Fruit fly (Drosophila melanogaster): ENCODE data around the gene emc.
A peak's percentile ranks its signal among the peaks of the same experiment; 100 is the strongest.

The emc gene

DNA sequence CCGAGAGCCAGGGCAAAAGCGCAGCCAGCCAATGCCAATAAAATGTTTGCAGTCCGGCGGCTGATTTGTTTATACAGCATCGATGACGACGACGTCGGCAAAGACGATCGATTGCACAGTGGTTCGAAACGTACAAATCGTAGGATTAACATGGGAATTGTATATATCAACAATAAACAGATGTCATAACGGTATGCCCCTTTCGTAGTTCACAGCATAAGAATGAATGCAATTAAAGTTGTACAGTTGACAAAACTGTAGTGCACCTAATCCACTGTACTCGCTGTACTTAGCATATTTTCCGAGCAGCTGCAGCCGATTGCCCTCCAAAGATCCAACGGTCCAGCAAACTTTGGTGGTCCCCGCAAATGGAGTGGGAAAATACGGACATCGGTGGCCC is 22.2 kb downstream of the emc start (continued):
- TF ChIP-seq odd (GFP tag; optimal IDR thresholded peaks at IDR 0.05) (peak; percentile 43), CG33213 (GFP tag; optimal IDR thresholded peaks at IDR 0.05) (peak; percentile 41), sna (GFP tag; IDR thresholded peaks at IDR 0.05; ENCODE audit: partially characterized antibody) (no peak), grau (tag; optimal IDR thresholded peaks at IDR 0.05) (peak; percentile 59), Antp (GFP tag; optimal IDR thresholded peaks at IDR 0.05) (peak; percentile 72), Tbp (GFP tag; optimal IDR thresholded peaks at IDR 0.05) (no peak), CoRest (tag; optimal IDR thresholded peaks at IDR 0.05) (peak; percentile 62), lilli (GFP tag; optimal IDR thresholded peaks at IDR 0.05) (peak; percentile 31), CG12659 (GFP tag; optimal IDR thresholded peaks at IDR 0.05) (peak; percentile 55), Gsc (GFP tag; IDR thresholded peaks at IDR 0.05) (peak; percentile 46; the same call in 1 of the 2 replicates), CG3847 (GFP tag; IDR thresholded peaks at IDR 0.05) (peak; percentile 31; the same call in 1 of the 2 replicates), CG17802 (tag; optimal IDR thresholded peaks at IDR 0.05) (peak; percentile 42), dm (GFP tag; optimal IDR thresholded peaks at IDR 0.05) (peak; percentile 25), nom (GFP tag; optimal IDR thresholded peaks at IDR 0.05) (no peak), ERR (GFP tag; optimal IDR thresholded peaks at IDR 0.05) (peak; percentile 13), CG32767 (GFP tag; IDR thresholded peaks at IDR 0.05) (peak; percentile 56; the same call in 1 of the 2 replicates), CG9727 (GFP tag; optimal IDR thresholded peaks at IDR 0.05) (peak; percentile 45), B-H1 (GFP tag; IDR thresholded peaks at IDR 0.05) (peak; percentile 67), tna (GFP tag; IDR thresholded peaks at IDR 0.05; ENCODE audit: partially characterized antibody) (no peak), CG43689 (GFP tag; IDR thresholded peaks at IDR 0.05) (no peak), CG9932 (GFP tag; IDR thresholded peaks at IDR 0.05) (no peak), CG3163 (GFP tag; optimal IDR thresholded peaks at IDR 0.05) (no peak), fd64A (GFP tag; optimal IDR thresholded peaks at IDR 0.05) (peak; percentile 3), CG8359 (GFP tag; optimal IDR thresholded peaks at IDR 0.05; ENCODE audit: borderline replicate concordance) (peak; percentile 31), Lim3 (GFP tag; IDR thresholded peaks at IDR 0.05) (no peak), vnd (GFP tag; IDR thresholded peaks at IDR 0.05; ENCODE audit: partially characterized antibody) (no peak), gem (tag; optimal IDR thresholded peaks at IDR 0.05) (peak; percentile 82), yki (optimal IDR thresholded peaks at IDR 0.05) (no peak), pfk (GFP tag; optimal IDR thresholded peaks at IDR 0.05) (no peak), nerfin-1 (tag; optimal IDR thresholded peaks at IDR 0.05) (peak; percentile 47), CG15479 (GFP tag; optimal IDR thresholded peaks at IDR 0.05) (no peak), Rfx (GFP tag; IDR thresholded peaks at IDR 0.05) (peak; percentile 70), tap (tag; optimal IDR thresholded peaks at IDR 0.05) (peak; percentile 67), sc (optimal IDR thresholded peaks at IDR 0.05) (no peak), sc (GFP tag; optimal IDR thresholded peaks at IDR 0.05) (peak; percentile 32), esg (GFP tag; conservative IDR thresholded peaks at IDR 0.05) (peak; percentile 45; the same call in 1 of the 2 replicates), Xbp1 (GFP tag; optimal IDR thresholded peaks at IDR 0.05) (peak; percentile 64), CG3726 (GFP tag; IDR thresholded peaks at IDR 0.05) (no peak), chn (GFP tag; optimal IDR thresholded peaks at IDR 0.05) (peak; percentile 51), nmo (GFP tag; optimal IDR thresholded peaks at IDR 0.05) (peak; percentile 70), CG11504 (tag; optimal IDR thresholded peaks at IDR 0.05) (peak; percentile 81), CG11398 (GFP tag; optimal IDR thresholded peaks at IDR 0.05) (peak; percentile 40), emc (GFP tag; optimal IDR thresholded peaks at IDR 0.05) (peak; percentile 7), CG8765 (GFP tag; IDR thresholded peaks at IDR 0.05) (peak; percentile 30; the same call in 1 of the 2 replicates), CG13775 (GFP tag; optimal IDR thresholded peaks at IDR 0.05) (no peak), Hmr (GFP tag; optimal IDR thresholded peaks at IDR 0.05) (peak; percentile 33), shn (GFP tag; optimal IDR thresholded peaks at IDR 0.05) (no peak), slou (GFP tag; optimal IDR thresholded peaks at IDR 0.05) (no peak), Ets97D (GFP tag; optimal IDR thresholded peaks at IDR 0.05) (no peak), crc (GFP tag; optimal IDR thresholded peaks at IDR 0.05) (peak; percentile 8), CG10209 (GFP tag; optimal IDR thresholded peaks at IDR 0.05) (peak; percentile 67)
